Worm (Caenorhabditis elegans) whole organism, mixed stage, embryonic: ENCODE measurements around the gene gana-1.
"Not testable (repeated sequence)": the region's sequence is repeated elsewhere in the genome, so short reads cannot be mapped to it uniquely, and the experiment has no call there.

Experiments
- M03D4.4 ChIP-seq: sonication (generic microtip); optimal IDR thresholded peaks from 2 replicates; lab custom pipeline; 2017; ENCODE audit warnings: mild to moderate bottlenecking, missing genetic modification characterization, missing compliant biosample characterization
- bed-3 ChIP-seq: fragments of 200-800 bp; sonication (Bioruptor generic); optimal IDR thresholded peaks from 3 replicates; lab custom pipeline; 2018; ENCODE audit warnings: mild to moderate bottlenecking, missing genetic modification characterization, moderate library complexity, missing compliant biosample characterization
- blmp-1 ChIP-seq: fragments of 150-350 bp; optimal IDR thresholded peaks from 2 replicates; lab custom pipeline; 2014; ENCODE audit warnings: missing biosample characterization, missing genetic modification characterization
- ceh-43 ChIP-seq: fragments of 200-800 bp; sonication (Bioruptor generic); optimal IDR thresholded peaks from 2 replicates; lab custom pipeline; 2018; ENCODE audit warnings: mild to moderate bottlenecking, missing genetic modification characterization, moderate library complexity, missing compliant biosample characterization
- ces-1 ChIP-seq: fragments of 150-350 bp; optimal IDR thresholded peaks from 2 replicates; lab custom pipeline; 2014; ENCODE audit warnings: missing biosample characterization, missing genetic modification reagents, missing genetic modification characterization
- cnd-1 ChIP-seq: fragments of 200-800 bp; sonication (Bioruptor generic); optimal IDR thresholded peaks from 2 replicates; lab custom pipeline; 2018; ENCODE audit warnings: mild to moderate bottlenecking, missing genetic modification characterization, missing compliant biosample characterization
- drap-1 ChIP-seq: fragments of 200-800 bp; sonication (Bioruptor generic); optimal IDR thresholded peaks from 3 replicates; lab custom pipeline; 2018; ENCODE audit warnings: mild to moderate bottlenecking, missing genetic modification characterization, missing compliant biosample characterization
- elt-3 ChIP-seq: fragments of 150-350 bp; optimal IDR thresholded peaks from 2 replicates; lab custom pipeline; 2014; ENCODE audit warnings: missing biosample characterization, missing genetic modification characterization
- flh-1 ChIP-seq: fragments of 200-800 bp; sonication (Bioruptor generic); optimal IDR thresholded peaks from 2 replicates; lab custom pipeline; 2018; ENCODE audit warnings: mild to moderate bottlenecking, missing genetic modification characterization, moderate library complexity, missing compliant biosample characterization
- ham-2 ChIP-seq: fragments of 200-800 bp; sonication (Bioruptor generic); optimal IDR thresholded peaks from 2 replicates; lab custom pipeline; 2018; ENCODE audit warnings: mild to moderate bottlenecking, missing genetic modification characterization, missing compliant biosample characterization
- lin-32 ChIP-seq: fragments of 200-800 bp; sonication (Bioruptor generic); optimal IDR thresholded peaks from 2 replicates; lab custom pipeline; 2018; ENCODE audit warnings: mild to moderate bottlenecking, missing genetic modification characterization, missing compliant biosample characterization
- lsy-2 ChIP-seq: fragments of 150-350 bp; optimal IDR thresholded peaks from 2 replicates; lab custom pipeline; 2014; ENCODE audit warnings: missing biosample characterization, missing genetic modification characterization
- mab-5 ChIP-seq: fragments of 150-350 bp; optimal IDR thresholded peaks from 2 replicates; lab custom pipeline; 2014; ENCODE audit warnings: missing biosample characterization, missing genetic modification characterization
- mep-1 ChIP-seq: fragments of 150-350 bp; optimal IDR thresholded peaks from 2 replicates; lab custom pipeline; 2017; ENCODE audit warnings: missing biosample characterization, missing genetic modification reagents, missing genetic modification characterization, inconsistent platforms
- mls-2 ChIP-seq: sonication (generic microtip); optimal IDR thresholded peaks from 2 replicates; lab custom pipeline; 2016; ENCODE audit warnings: mild to moderate bottlenecking, missing genetic modification characterization, moderate library complexity, missing compliant biosample characterization
- nhr-12 ChIP-seq: fragments of 150-350 bp; optimal IDR thresholded peaks from 2 replicates; lab custom pipeline; 2014; ENCODE audit warnings: missing biosample characterization, missing genetic modification characterization
- nhr-2 ChIP-seq: fragments of 150-350 bp; optimal IDR thresholded peaks from 2 replicates; lab custom pipeline; 2014; ENCODE audit warnings: missing biosample characterization, missing genetic modification characterization
- nhr-237 ChIP-seq: fragments of 150-350 bp; optimal IDR thresholded peaks from 2 replicates; lab custom pipeline; 2014; ENCODE audit warnings: missing biosample characterization, missing genetic modification characterization
- nhr-76 ChIP-seq: sonication (generic microtip); optimal IDR thresholded peaks from 2 replicates; lab custom pipeline; 2017; ENCODE audit warnings: missing biosample characterization, missing genetic modification characterization
- pha-4 ChIP-seq: fragments of 150-350 bp; optimal IDR thresholded peaks from 2 replicates; lab custom pipeline; 2018; ENCODE audit warnings: missing biosample characterization, missing genetic modification reagents, missing genetic modification characterization
- sem-2 ChIP-seq: fragments of 200-800 bp; sonication (Bioruptor generic); optimal IDR thresholded peaks from 2 replicates; lab custom pipeline; 2018; ENCODE audit warnings: mild to moderate bottlenecking, missing genetic modification characterization, missing compliant biosample characterization
- snpc-4 ChIP-seq: fragments of 150-350 bp; optimal IDR thresholded peaks from 2 replicates; lab custom pipeline; 2014; ENCODE audit warnings: missing biosample characterization, missing genetic modification characterization
- sptf-1 ChIP-seq: sonication (generic microtip); optimal IDR thresholded peaks from 2 replicates; lab custom pipeline; 2017; ENCODE audit warnings: mild to moderate bottlenecking, missing genetic modification characterization, moderate library complexity, missing compliant biosample characterization
- tbx-8 ChIP-seq: fragments of 200-800 bp; sonication (Bioruptor generic); optimal IDR thresholded peaks from 2 replicates; lab custom pipeline; 2018; ENCODE audit warnings: mild to moderate bottlenecking, missing genetic modification characterization, moderate library complexity, missing compliant biosample characterization
- unc-120 ChIP-seq: sonication (generic microtip); optimal IDR thresholded peaks from 2 replicates; lab custom pipeline; 2017; ENCODE audit warnings: missing genetic modification characterization, missing compliant biosample characterization; ENCODE audit not compliant: poor library complexity, severe bottlenecking
- unc-39 ChIP-seq: fragments of 150-350 bp; optimal IDR thresholded peaks from 2 replicates; lab custom pipeline; 2014; ENCODE audit warnings: missing biosample characterization, missing genetic modification characterization
- unc-62 ChIP-seq: fragments of 150-350 bp; optimal IDR thresholded peaks from 2 replicates; lab custom pipeline; 2014; ENCODE audit warnings: missing biosample characterization, missing genetic modification reagents, missing genetic modification characterization
- zip-8 ChIP-seq: fragments of 150-350 bp; optimal IDR thresholded peaks from 2 replicates; lab custom pipeline; 2014; ENCODE audit warnings: missing biosample characterization, missing genetic modification characterization
- ztf-11 ChIP-seq: fragments of 150-350 bp; optimal IDR thresholded peaks from 2 replicates; lab custom pipeline; 2014; ENCODE audit warnings: missing biosample characterization, missing genetic modification characterization

gana-1 gene

ce11 chrV:12115150-12115549, 28.1 kb downstream of the gana-1 start:
- TF ChIP-seq mep-1 (tag; lab: Kevin White, UChicago) (no peak), flh-1 (GFP tag; lab: Kevin White, UChicago) (no peak), ham-2 (GFP tag; lab: Kevin White, UChicago) (no peak), blmp-1 (tag; lab: Kevin White, UChicago) (no peak), unc-120 (tag; lab: Kevin White, UChicago) (no peak), nhr-12 (tag; lab: Kevin White, UChicago) (no peak)

DNA sequence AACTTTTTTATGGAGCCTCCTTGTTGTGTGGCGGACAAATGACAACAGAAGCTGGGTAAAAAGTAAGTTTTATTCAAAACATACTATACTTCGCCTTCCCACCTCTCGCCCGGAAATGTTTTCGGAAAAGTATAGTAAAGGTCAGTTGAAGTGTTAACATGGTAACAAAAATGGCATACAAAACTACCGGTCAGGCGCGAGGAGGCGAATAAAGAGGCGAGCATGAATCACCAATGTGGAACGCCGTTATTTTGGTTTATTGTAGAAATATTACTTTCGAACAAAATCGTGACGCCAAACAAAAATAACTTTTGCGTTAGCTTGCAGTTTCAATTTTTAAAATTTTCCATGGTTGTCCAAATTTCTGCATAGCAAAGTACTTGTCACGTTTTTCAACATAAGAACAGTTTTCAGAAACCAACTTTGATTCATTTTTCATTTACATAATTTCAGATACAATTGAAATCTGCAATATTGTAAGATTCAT, 30.6 kb downstream of the gana-1 start, which contains the start of gene C13C4.8:
C13C4.8 (plus strand) TSS at position 437 of the 487 bp plus-strand sequence.
- TF ChIP-seq unc-39 (no peak), nhr-237 (tag; lab: Kevin White, UChicago) (no peak), tbx-8 (GFP tag; lab: Kevin White, UChicago) (no peak), unc-120 (tag; lab: Kevin White, UChicago) (no peak), ces-1 (GFP tag; lab: Kevin White, UChicago) (no peak), pha-4 (tag; lab: Kevin White, UChicago) (no peak), ceh-43 (no peak), lsy-2 (tag; lab: Kevin White, UChicago) (no peak), mep-1 (tag; lab: Kevin White, UChicago) (no peak), drap-1 (GFP tag; lab: Kevin White, UChicago) (no peak), zip-8 (tag; lab: Kevin White, UChicago) (no peak), nhr-76 (tag; lab: Kevin White, UChicago) (no peak), snpc-4 (no peak), sem-2 (GFP tag; lab: Kevin White, UChicago) (no peak), sptf-1 (tag; lab: Kevin White, UChicago) (no peak), cnd-1 (tag; lab: Kevin White, UChicago) (no peak), ztf-11 (tag; lab: Kevin White, UChicago) (no peak)
- TF ChIP-seq, all 35 proteins: peak for 0

DNA sequence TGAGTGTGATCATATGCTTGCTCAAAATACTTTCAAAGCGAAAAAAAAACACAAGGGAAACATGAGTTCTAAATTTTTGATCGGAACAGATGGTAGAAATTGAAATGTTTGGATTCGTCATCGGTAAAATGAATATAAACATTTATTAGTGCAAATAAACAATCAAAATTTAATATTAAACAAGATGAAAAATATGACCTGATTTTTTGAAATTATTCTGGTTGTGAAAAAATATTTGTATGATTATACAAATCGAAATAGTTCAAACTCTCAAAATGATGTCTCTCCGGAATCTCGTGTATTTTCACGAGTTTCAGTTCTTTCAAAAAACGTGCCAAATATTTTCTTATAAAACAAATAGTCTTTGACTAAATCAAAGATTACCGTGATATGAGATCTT, 33.3 kb downstream of the gana-1 start, which contains the start of gene C13C4.7:
C13C4.7 (minus strand) TSS at position 101 of the 400 bp plus-strand sequence.
- TF ChIP-seq pha-4 (tag; lab: Kevin White, UChicago) (no peak), nhr-237 (tag; lab: Kevin White, UChicago) (no peak), tbx-8 (GFP tag; lab: Kevin White, UChicago) (no peak), cnd-1 (tag; lab: Kevin White, UChicago) (no peak), blmp-1 (tag; lab: Kevin White, UChicago) (no peak), drap-1 (GFP tag; lab: Kevin White, UChicago) (no peak), nhr-12 (tag; lab: Kevin White, UChicago) (no peak), mls-2 (tag; lab: Kevin White, UChicago) (no peak), mab-5 (no peak), unc-62 (no peak), sem-2 (GFP tag; lab: Kevin White, UChicago) (no peak), sptf-1 (tag; lab: Kevin White, UChicago) (no peak), ztf-11 (tag; lab: Kevin White, UChicago) (no peak), M03D4.4 (tag; lab: Kevin White, UChicago) (no peak), nhr-2 (no peak), elt-3 (tag; lab: Kevin White, UChicago) (no peak), snpc-4 (no peak)

ce11 chrV:12121274-12121673, 34.2 kb downstream of the gana-1 start, which contains the start of gene C13C4.6:
TSS of gene C13C4.6 (plus strand) at chrV:12121574.
- TF ChIP-seq nhr-237 (tag; lab: Kevin White, UChicago) (no peak), tbx-8 (GFP tag; lab: Kevin White, UChicago) (no peak), mls-2 (tag; lab: Kevin White, UChicago) (no peak), pha-4 (tag; lab: Kevin White, UChicago) (no peak), nhr-12 (tag; lab: Kevin White, UChicago) (no peak), drap-1 (GFP tag; lab: Kevin White, UChicago) (no peak), bed-3 (no peak), nhr-2 (no peak), ztf-11 (tag; lab: Kevin White, UChicago) (no peak), lin-32 (GFP tag; lab: Kevin White, UChicago) (no peak), unc-39 (no peak), blmp-1 (tag; lab: Kevin White, UChicago) (no peak)

ce11 chrV:12130688-12131087, 43.7 kb downstream of the gana-1 start, which contains the start of gene C27A7.6:
TSS of gene C27A7.6 (minus strand) at chrV:12130788.
- TF ChIP-seq unc-39; nhr-76 (tag; lab: Kevin White, UChicago); lin-32 (GFP tag; lab: Kevin White, UChicago): not testable (repeated sequence)
